Fruit fly (Drosophila melanogaster) Kc167 (cell line): ENCODE results near the gene GABA-B-R3.

Source experiments
- Myc ChIP-seq: fragments of >200 bp; optimal IDR thresholded peaks from 2 replicates; lab custom pipeline; 2017; ENCODE audit warnings: missing external identifiers
- Sin3A ChIP-seq: fragments of >200 bp; optimal IDR thresholded peaks from 2 replicates; lab custom pipeline; 2018; ENCODE audit warnings: missing external identifiers
- h ChIP-seq: fragments of >200 bp; optimal IDR thresholded peaks from 3 replicates; lab custom pipeline; 2018; ENCODE audit warnings: missing external identifiers
- insv ChIP-seq: fragments of >200 bp; optimal IDR thresholded peaks from 3 replicates; lab custom pipeline; 2018; ENCODE audit warnings: missing external identifiers
- psq ChIP-seq: fragments of >200 bp; optimal IDR thresholded peaks from 2 replicates; lab custom pipeline; 2017; ENCODE audit warnings: missing external identifiers
- ttk ChIP-seq: sonication (Bioruptor generic); optimal IDR thresholded peaks from 2 replicates; lab custom pipeline; 2017; ENCODE audit warnings: missing external identifiers

- TF ChIP-seq h (lab: Kevin White, UChicago) = no peak
- no peak for TF ChIP-seq insv (lab: Kevin White, UChicago)
- TF ChIP-seq Sin3A (lab: Kevin White, UChicago) = no peak
- no peak for TF ChIP-seq psq (lab: Kevin White, UChicago)
- no peak for TF ChIP-seq Myc (lab: Kevin White, UChicago)
- no peak for TF ChIP-seq ttk
Observed at dm6 chr2L:811405-811804, 61.7 kb downstream of the GABA-B-R3 start, which contains the start of gene Dbp21E2.
